Worm (Caenorhabditis elegans): Measurements from ENCODE around the gene F36H5.4.

F36H5.4 gene

ce11 chrII:1750413-1750812, 11.3 kb upstream of the F36H5.4 start, which contains the start of the genes F36H5.13 and F36H5.8:
Gene F36H5.13 (minus strand): TSS chrII:1750513.
Gene F36H5.8 (minus strand): TSS chrII:1750686.
- TF ChIP-seq tbx-37 (GFP tag; conservative IDR thresholded peaks at IDR 0.05) (no peak), pes-1 (GFP tag; IDR thresholded peaks at IDR 0.05) (no peak), hmg-4 (GFP tag; optimal IDR thresholded peaks at IDR 0.05) (no peak), flt-1 (GFP tag; IDR thresholded peaks at IDR 0.05) (no peak), hmbx-1 (tag; optimal IDR thresholded peaks at IDR 0.05) (no peak), ets-7 (tag; optimal IDR thresholded peaks at IDR 0.05) (no peak), scrt-1 (GFP tag; IDR thresholded peaks at IDR 0.05) (no peak), sea-1 (GFP tag; conservative IDR thresholded peaks at IDR 0.05) (no peak), B0310.2 (tag; optimal IDR thresholded peaks at IDR 0.05) (no peak), hnd-1 (tag; optimal IDR thresholded peaks at IDR 0.05) (no peak), ceh-13 (GFP tag; optimal IDR thresholded peaks at IDR 0.05) (no peak), F13C5.2 (tag; optimal IDR thresholded peaks at IDR 0.05) (no peak), ama-1 (optimal IDR thresholded peaks at IDR 0.05) (no peak), tbx-11 (GFP tag; IDR thresholded peaks at IDR 0.05) (no peak), aly-1 (tag; optimal IDR thresholded peaks at IDR 0.05) (no peak), tra-4 (tag; optimal IDR thresholded peaks at IDR 0.05) (no peak), ceh-36 (tag; optimal IDR thresholded peaks at IDR 0.05) (no peak)

ce11 chrII:1752990-1753389, 8.7 kb upstream of the F36H5.4 start, which contains the start of gene F36H5.9:
Gene F36H5.9 (minus strand): TSS chrII:1753090.
- TF ChIP-seq hmg-4 (GFP tag; optimal IDR thresholded peaks at IDR 0.05) (no peak), ama-1 (optimal IDR thresholded peaks at IDR 0.05) (no peak), sea-1 (GFP tag; conservative IDR thresholded peaks at IDR 0.05) (no peak), ceh-13 (GFP tag; optimal IDR thresholded peaks at IDR 0.05) (no peak), pes-1 (GFP tag; IDR thresholded peaks at IDR 0.05) (no peak), ceh-36 (tag; optimal IDR thresholded peaks at IDR 0.05) (no peak), hnd-1 (tag; optimal IDR thresholded peaks at IDR 0.05) (no peak), B0310.2 (tag; optimal IDR thresholded peaks at IDR 0.05) (no peak), aly-1 (tag; optimal IDR thresholded peaks at IDR 0.05) (no peak), ets-7 (tag; optimal IDR thresholded peaks at IDR 0.05) (no peak), tra-4 (tag; optimal IDR thresholded peaks at IDR 0.05) (no peak), hmbx-1 (tag; optimal IDR thresholded peaks at IDR 0.05) (no peak), scrt-1 (GFP tag; IDR thresholded peaks at IDR 0.05) (no peak), tbx-37 (GFP tag; conservative IDR thresholded peaks at IDR 0.05) (no peak), tbx-11 (GFP tag; IDR thresholded peaks at IDR 0.05) (no peak)

ce11 chrII:1756072-1756471, 5.6 kb upstream of the F36H5.4 start, which contains the start of gene F36H5.17:
Gene F36H5.17 (minus strand): TSS chrII:1756172.
- TF ChIP-seq scrt-1 (GFP tag; IDR thresholded peaks at IDR 0.05) (no peak), hnd-1 (tag; optimal IDR thresholded peaks at IDR 0.05) (no peak), tra-4 (tag; optimal IDR thresholded peaks at IDR 0.05) (no peak), sea-1 (GFP tag; conservative IDR thresholded peaks at IDR 0.05) (no peak), B0310.2 (tag; optimal IDR thresholded peaks at IDR 0.05) (no peak), flt-1 (GFP tag; IDR thresholded peaks at IDR 0.05) (no peak), pes-1 (GFP tag; IDR thresholded peaks at IDR 0.05) (no peak), ceh-13 (GFP tag; optimal IDR thresholded peaks at IDR 0.05) (no peak), tbx-11 (GFP tag; IDR thresholded peaks at IDR 0.05) (no peak), ama-1 (optimal IDR thresholded peaks at IDR 0.05) (no peak), aly-1 (tag; optimal IDR thresholded peaks at IDR 0.05) (no peak), F13C5.2 (tag; optimal IDR thresholded peaks at IDR 0.05) (no peak), hmbx-1 (tag; optimal IDR thresholded peaks at IDR 0.05) (no peak), ceh-36 (tag; optimal IDR thresholded peaks at IDR 0.05) (no peak), hmg-4 (GFP tag; optimal IDR thresholded peaks at IDR 0.05) (no peak), ets-7 (tag; optimal IDR thresholded peaks at IDR 0.05) (no peak)

- TF ChIP-seq ama-1 (optimal IDR thresholded peaks at IDR 0.05): no peak
- no peak for TF ChIP-seq hmbx-1 (tag; optimal IDR thresholded peaks at IDR 0.05)
- TF ChIP-seq scrt-1 (GFP tag; IDR thresholded peaks at IDR 0.05): no peak
- TF ChIP-seq ets-7 (tag; optimal IDR thresholded peaks at IDR 0.05): no peak
- TF ChIP-seq hmg-4 (GFP tag; optimal IDR thresholded peaks at IDR 0.05): no peak
- no peak for TF ChIP-seq hnd-1 (tag; optimal IDR thresholded peaks at IDR 0.05)
- TF ChIP-seq aly-1 (tag; optimal IDR thresholded peaks at IDR 0.05): no peak
- TF ChIP-seq pes-1 (GFP tag; IDR thresholded peaks at IDR 0.05): no peak
- TF ChIP-seq F13C5.2 (tag; optimal IDR thresholded peaks at IDR 0.05): no peak
- no peak for TF ChIP-seq B0310.2 (tag; optimal IDR thresholded peaks at IDR 0.05)
- TF ChIP-seq tbx-37 (GFP tag; conservative IDR thresholded peaks at IDR 0.05): no peak
- TF ChIP-seq ceh-36 (tag; optimal IDR thresholded peaks at IDR 0.05): no peak
- no peak for TF ChIP-seq tra-4 (tag; optimal IDR thresholded peaks at IDR 0.05)
- no peak for TF ChIP-seq ceh-13 (GFP tag; optimal IDR thresholded peaks at IDR 0.05)
Measured at ce11 chrII:1756582-1756981, 5.1 kb upstream of the F36H5.4 start, which contains the start of gene fbxb-53. Gene fbxb-53 (plus strand): TSS chrII:1756882.

- TF ChIP-seq tra-4 (tag; optimal IDR thresholded peaks at IDR 0.05) (no peak), B0310.2 (tag; optimal IDR thresholded peaks at IDR 0.05) (no peak), ama-1 (optimal IDR thresholded peaks at IDR 0.05) (no peak), ets-7 (tag; optimal IDR thresholded peaks at IDR 0.05) (no peak), ceh-36 (tag; optimal IDR thresholded peaks at IDR 0.05) (no peak), flt-1 (GFP tag; IDR thresholded peaks at IDR 0.05) (no peak)
Measured at ce11 chrII:1757033-1757432, 4.6 kb upstream of the F36H5.4 start, which contains the start of gene F36H5.10. Gene F36H5.10 (plus strand): TSS chrII:1757333.

ce11 chrII:1759602-1760001, 2.1 kb upstream of the F36H5.4 start, which contains the start of gene F36H5.18:
Gene F36H5.18 (plus strand): TSS chrII:1759902.
- TF ChIP-seq ama-1 (optimal IDR thresholded peaks at IDR 0.05) (no peak), ceh-36 (tag; optimal IDR thresholded peaks at IDR 0.05) (no peak), sea-1 (GFP tag; conservative IDR thresholded peaks at IDR 0.05) (no peak), ceh-13 (GFP tag; optimal IDR thresholded peaks at IDR 0.05) (no peak), B0310.2 (tag; optimal IDR thresholded peaks at IDR 0.05) (no peak), flt-1 (GFP tag; IDR thresholded peaks at IDR 0.05) (no peak), tbx-11 (GFP tag; IDR thresholded peaks at IDR 0.05) (no peak), aly-1 (tag; optimal IDR thresholded peaks at IDR 0.05) (no peak), scrt-1 (GFP tag; IDR thresholded peaks at IDR 0.05) (no peak), F13C5.2 (tag; optimal IDR thresholded peaks at IDR 0.05) (no peak), hnd-1 (tag; optimal IDR thresholded peaks at IDR 0.05) (no peak), tbx-37 (GFP tag; conservative IDR thresholded peaks at IDR 0.05) (no peak), ets-7 (tag; optimal IDR thresholded peaks at IDR 0.05) (no peak), hmg-4 (GFP tag; optimal IDR thresholded peaks at IDR 0.05) (no peak), tra-4 (tag; optimal IDR thresholded peaks at IDR 0.05) (no peak), pes-1 (GFP tag; IDR thresholded peaks at IDR 0.05) (no peak), hmbx-1 (tag; optimal IDR thresholded peaks at IDR 0.05) (no peak)

- TF ChIP-seq ceh-13 (GFP tag; optimal IDR thresholded peaks at IDR 0.05) (no peak), hmbx-1 (tag; optimal IDR thresholded peaks at IDR 0.05) (no peak), B0310.2 (tag; optimal IDR thresholded peaks at IDR 0.05) (no peak)
Measured at ce11 chrII:1763072-1763471, 1.4 kb downstream of the F36H5.4 start, which contains the start of gene math-28. Gene math-28 (plus strand): TSS chrII:1763372.
